Fruit fly (Drosophila melanogaster): ENCODE data around the gene GlcAT-I.

Gene GlcAT-I

DNA sequence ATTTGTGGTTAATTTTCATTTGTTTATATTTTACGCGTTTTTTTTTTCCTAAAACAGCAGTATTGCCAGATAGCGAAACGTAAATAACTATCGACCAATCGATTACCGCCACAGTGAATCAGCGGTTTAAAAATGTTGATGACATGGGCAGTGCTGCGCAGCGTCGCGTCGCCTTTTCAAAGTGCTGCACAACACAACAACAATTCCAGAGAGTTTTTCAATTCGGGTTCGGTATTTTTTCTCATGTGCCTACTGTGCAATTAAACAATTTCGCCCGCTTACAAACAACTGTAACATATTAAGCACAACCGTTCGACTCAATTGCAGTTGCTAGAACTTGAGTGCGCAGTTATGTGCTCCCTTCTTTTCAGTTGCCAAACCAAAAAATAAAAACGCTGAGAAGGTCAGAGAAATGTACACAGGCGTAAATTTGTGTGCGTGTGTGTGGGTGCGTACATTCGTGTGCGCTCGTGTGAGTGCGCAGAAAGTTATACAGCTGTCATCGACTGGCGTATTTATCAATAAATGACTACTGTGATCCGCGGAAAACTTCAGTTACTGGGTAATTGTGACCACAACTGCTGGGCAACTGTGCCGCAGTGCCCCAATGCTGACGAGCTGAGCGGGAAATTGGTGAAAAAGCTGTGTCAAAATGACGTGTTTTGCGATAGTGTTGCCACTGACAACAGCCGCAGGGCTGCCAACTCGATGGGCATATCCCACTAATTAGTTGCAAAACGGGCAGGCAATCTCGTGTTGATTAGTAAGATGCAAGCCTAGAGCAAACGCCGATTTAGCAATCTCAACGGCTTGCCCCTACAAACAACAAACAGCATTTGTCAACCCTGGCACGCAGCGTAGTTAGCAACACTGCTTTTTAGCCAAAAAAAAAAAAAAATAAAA is 13.9 kb upstream of the GlcAT-I start, which contains the start of the genes tyf and Tip60 (continued):
- peak; percentile 71 for TF ChIP-seq ato (GFP tag; IDR thresholded peaks at IDR 0.05; ENCODE audit: partially characterized antibody)
- 0 out of 3 replicates have a peak, but pooled peaks have one; percentile 47 for TF ChIP-seq so (GFP tag; IDR thresholded peaks at IDR 0.05)
- peak; percentile 18; the same call in 1 of the 2 replicates for TF ChIP-seq CG32532 (GFP tag; IDR thresholded peaks at IDR 0.05)
- TF ChIP-seq CG43689 (GFP tag; IDR thresholded peaks at IDR 0.05) = no peak
- no peak for TF ChIP-seq CG1647 (GFP tag; optimal IDR thresholded peaks at IDR 0.05)
- TF ChIP-seq az2 (GFP tag; optimal IDR thresholded peaks at IDR 0.05) = no peak
- TF ChIP-seq CG11723 (GFP tag; optimal IDR thresholded peaks at IDR 0.05) = no peak
- no peak for TF ChIP-seq Six4 (GFP tag; optimal IDR thresholded peaks at IDR 0.05)
- no peak for TF ChIP-seq da (GFP tag; optimal IDR thresholded peaks at IDR 0.05)
- no peak for TF ChIP-seq gem (tag; optimal IDR thresholded peaks at IDR 0.05)
- no peak for TF ChIP-seq disco-r (GFP tag; optimal IDR thresholded peaks at IDR 0.05)
- no peak for TF ChIP-seq Oli (tag; optimal IDR thresholded peaks at IDR 0.05)
- TF ChIP-seq dm (GFP tag; optimal IDR thresholded peaks at IDR 0.05) = peak; percentile 29
- peak; percentile 40; the same call in 1 of the 2 replicates for TF ChIP-seq hbn (GFP tag; IDR thresholded peaks at IDR 0.05; ENCODE audit: partially characterized antibody)
- no peak for TF ChIP-seq CoRest (tag; optimal IDR thresholded peaks at IDR 0.05)
- TF ChIP-seq CG10959 (GFP tag; IDR thresholded peaks at IDR 0.05) = no peak
- TF ChIP-seq Pdp1 (GFP tag; optimal IDR thresholded peaks at IDR 0.05) = no peak
- TF ChIP-seq ken (GFP tag; IDR thresholded peaks at IDR 0.05) = no peak
- no peak for TF ChIP-seq CG31388 (GFP tag; optimal IDR thresholded peaks at IDR 0.05)
- TF ChIP-seq org-1 (GFP tag; optimal IDR thresholded peaks at IDR 0.05) = no peak
- no peak for TF ChIP-seq CG9876 (GFP tag; optimal IDR thresholded peaks at IDR 0.05)
- no peak for TF ChIP-seq ro (GFP tag; IDR thresholded peaks at IDR 0.05)
- no peak for TF ChIP-seq Adf1 (GFP tag; IDR thresholded peaks at IDR 0.05)
- TF ChIP-seq CG17829 (tag; optimal IDR thresholded peaks at IDR 0.05) = peak; percentile 31
- no peak for TF ChIP-seq D (optimal IDR thresholded peaks at IDR 0.05)
- no peak for TF ChIP-seq D (GFP tag; optimal IDR thresholded peaks at IDR 0.05)
- TF ChIP-seq slou (GFP tag; optimal IDR thresholded peaks at IDR 0.05) = no peak
- TF ChIP-seq CG11696 (GFP tag; IDR thresholded peaks at IDR 0.05) = no peak
- peak; percentile 53 for TF ChIP-seq CG3847 (GFP tag; IDR thresholded peaks at IDR 0.05)
- TF ChIP-seq corto (GFP tag; optimal IDR thresholded peaks at IDR 0.05) = no peak
- no peak for TF ChIP-seq zfh1 (GFP tag; IDR thresholded peaks at IDR 0.05)
- no peak for TF ChIP-seq run (tag; optimal IDR thresholded peaks at IDR 0.05)
- TF ChIP-seq cwo (GFP tag; optimal IDR thresholded peaks at IDR 0.05) = peak; percentile 15
- TF ChIP-seq CG15479 (GFP tag; optimal IDR thresholded peaks at IDR 0.05) = peak; percentile 69
- TF ChIP-seq CG42726 (GFP tag; IDR thresholded peaks at IDR 0.05; ENCODE audit: partially characterized antibody) = peak; percentile 31; the same call in 1 of the 2 replicates
- peak; percentile 54 for TF ChIP-seq E2f2 (GFP tag; IDR thresholded peaks at IDR 0.05)
- no peak for TF ChIP-seq CG8281 (tag; optimal IDR thresholded peaks at IDR 0.05)
- no peak for TF ChIP-seq CG4854 (GFP tag; optimal IDR thresholded peaks at IDR 0.05)
- peak; percentile 35 for TF ChIP-seq CG12659 (GFP tag; optimal IDR thresholded peaks at IDR 0.05)
- TF ChIP-seq CG4404 (GFP tag; IDR thresholded peaks at IDR 0.05) = no peak
- peak in 1 of 2 experiments; percentile 24 for TF ChIP-seq crp (GFP tag; optimal IDR thresholded peaks at IDR 0.05)
- no peak for TF ChIP-seq bigmax (GFP tag; optimal IDR thresholded peaks at IDR 0.05)
- TF ChIP-seq ac (GFP tag; optimal IDR thresholded peaks at IDR 0.05) = no peak
- no peak; the same call in 1 of the 2 replicates for TF ChIP-seq onecut (GFP tag; IDR thresholded peaks at IDR 0.05)
- no peak for TF ChIP-seq tgo (GFP tag; IDR thresholded peaks at IDR 0.05)
- TF ChIP-seq sisA (GFP tag; IDR thresholded peaks at IDR 0.05) = peak; percentile 30; the same call in 1 of the 2 replicates
- TF ChIP-seq lab (GFP tag; optimal IDR thresholded peaks at IDR 0.05) = no peak
- no peak for TF ChIP-seq CG18619 (GFP tag; optimal IDR thresholded peaks at IDR 0.05)
- peak; percentile 42 for TF ChIP-seq Antp (GFP tag; optimal IDR thresholded peaks at IDR 0.05)
